Fruit fly (Drosophila melanogaster): Measurements from ENCODE around the gene naz.

- TF ChIP-seq Hr83 (GFP tag; optimal IDR thresholded peaks at IDR 0.05; ENCODE audit: poor library complexity, severe bottlenecking) (no peak), ey (GFP tag; optimal IDR thresholded peaks at IDR 0.05) (peak; percentile 64), usp (GFP tag; optimal IDR thresholded peaks at IDR 0.05) (no peak), psq (GFP tag; optimal IDR thresholded peaks at IDR 0.05) (peak; percentile 54)
These were observed 29.8 kb downstream of the naz start, which contains the start of gene Dlc90F for dm6 chr3R:18298900-18299321.
